Fruit fly (Drosophila melanogaster) whole organism, prepupa: ENCODE measurements around the gene Ance-3.

ENCODE experiments used
- CG8319 ChIP-seq: fragments of 200-800 bp; sonication (Bioruptor generic); optimal IDR thresholded peaks from 3 replicates; lab custom pipeline; 2016; ENCODE audit warnings: missing biosample characterization, missing genetic modification characterization
- OdsH ChIP-seq: fragments of 200-800 bp; sonication (Bioruptor generic); optimal IDR thresholded peaks from 3 replicates; lab custom pipeline; 2016; ENCODE audit warnings: missing biosample characterization, missing genetic modification characterization
- Sox102F ChIP-seq: fragments of 200-800 bp; sonication (Bioruptor generic); optimal IDR thresholded peaks from 2 replicates; lab custom pipeline; 2016; ENCODE audit warnings: missing biosample characterization, mild to moderate bottlenecking, missing genetic modification characterization
- topi ChIP-seq: fragments of 200-800 bp; sonication (Bioruptor generic); optimal IDR thresholded peaks from 3 replicates; lab custom pipeline; 2016; ENCODE audit warnings: missing biosample characterization, missing genetic modification characterization

dm6 chr2L:13947476-13947875, 33.0 kb downstream of the Ance-3 start, which contains the start of gene Vajk3:
- TF ChIP-seq CG8319 (GFP tag; lab: Kevin White, UChicago) (no peak), topi (GFP tag; lab: Kevin White, UChicago) (no peak), Sox102F (GFP tag; lab: Kevin White, UChicago) (no peak), OdsH (GFP tag; lab: Kevin White, UChicago) (no peak)
